Worm (Caenorhabditis elegans): ENCODE measurements around the gene fbxb-14.

DNA sequence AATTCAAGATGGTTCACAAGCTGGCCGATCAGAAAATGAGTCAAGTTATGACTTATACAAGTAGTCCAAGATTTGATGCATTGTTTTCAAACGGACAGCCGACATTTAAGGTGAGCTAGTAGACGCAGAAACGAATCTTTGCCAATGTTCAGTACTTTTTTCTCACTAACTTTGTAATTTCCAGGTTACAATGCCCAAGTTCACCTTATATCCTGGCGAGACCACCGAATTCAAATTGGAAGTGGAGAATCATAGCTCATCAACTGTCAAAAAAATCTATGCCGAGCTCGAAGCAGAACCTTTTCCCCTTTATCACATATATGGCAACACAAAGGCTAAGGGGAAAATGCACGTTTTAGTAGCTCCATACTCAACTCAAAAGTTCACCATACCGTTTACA lies 45.4 kb upstream of the fbxb-14 start:
- TF ChIP-seq mdl-1 (tag; optimal IDR thresholded peaks at IDR 0.05) (no peak), mep-1 (tag; optimal IDR thresholded peaks at IDR 0.05) (no peak), lsy-2 (tag; optimal IDR thresholded peaks at IDR 0.05) (no peak)
